Fruit fly (Drosophila melanogaster) whole organism, embryonic: ENCODE results near the gene CG42591.

Experiments used
- ATbp ChIP-seq: fragments of 200-800 bp; sonication (Bioruptor generic); optimal IDR thresholded peaks from 2 replicates; lab custom pipeline; 2017; ENCODE audit warnings: missing biosample characterization, mild to moderate bottlenecking, missing genetic modification characterization, missing genetic modification reagents
- Blimp-1 ChIP-seq: fragments of 200-800 bp; sonication (Bioruptor generic); optimal IDR thresholded peaks from 3 replicates; lab custom pipeline; 2018; ENCODE audit warnings: missing biosample characterization, missing genetic modification characterization, mild to moderate bottlenecking, moderate library complexity, missing genetic modification reagents
- BtbVII ChIP-seq: fragments of 200-800 bp; sonication (Bioruptor generic); optimal IDR thresholded peaks from 3 replicates; lab custom pipeline; 2017; ENCODE audit warnings: missing biosample characterization, mild to moderate bottlenecking, missing genetic modification characterization
- CG10209 ChIP-seq: fragments of 200-800 bp; sonication (Bioruptor generic); optimal IDR thresholded peaks from 3 replicates; lab custom pipeline; 2017; ENCODE audit warnings: missing biosample characterization, mild to moderate bottlenecking, missing genetic modification characterization, missing genetic modification reagents
- CG11723 ChIP-seq: fragments of 200-800 bp; sonication (Bioruptor generic); optimal IDR thresholded peaks from 2 replicates; lab custom pipeline; 2017; ENCODE audit warnings: missing biosample characterization, mild to moderate bottlenecking, missing genetic modification characterization
- CG12659 ChIP-seq: fragments of 200-800 bp; sonication (Bioruptor generic); optimal IDR thresholded peaks from 3 replicates; lab custom pipeline; 2017; ENCODE audit warnings: mild to moderate bottlenecking, missing biosample characterization, missing genetic modification reagents, missing genetic modification characterization
- CG13287 ChIP-seq: fragments of 200-800 bp; sonication (Bioruptor generic); IDR thresholded peaks from 2 replicates; pipeline ENCODE4 v1.3.6; 2022; ENCODE audit warnings: missing biosample characterization, missing genetic modification characterization; ENCODE audit not compliant: partially characterized antibody
- CG14050 ChIP-seq: fragments of 200-800 bp; sonication (Bioruptor generic); IDR thresholded peaks from 3 replicates; pipeline ENCODE4 v1.3.6; 2022; ENCODE audit warnings: missing biosample characterization, missing genetic modification characterization
- CG14710 ChIP-seq: fragments of 200-800 bp; sonication (Bioruptor generic); optimal IDR thresholded peaks from 3 replicates; lab custom pipeline; 2019; ENCODE audit warnings: missing biosample characterization, mild to moderate bottlenecking, missing genetic modification characterization, moderate library complexity
- CG16815 ChIP-seq: fragments of 200-800 bp; sonication (Bioruptor generic); optimal IDR thresholded peaks from 3 replicates; lab custom pipeline; 2017; ENCODE audit warnings: missing biosample characterization, mild to moderate bottlenecking, missing genetic modification characterization
- CG17186 ChIP-seq: fragments of 200-800 bp; sonication (Bioruptor generic); optimal IDR thresholded peaks from 3 replicates; lab custom pipeline; 2017; ENCODE audit warnings: missing biosample characterization, missing genetic modification reagents, missing genetic modification characterization
- CG1792 ChIP-seq: fragments of 200-800 bp; sonication (Bioruptor generic); optimal IDR thresholded peaks from 2 replicates; lab custom pipeline; 2016; ENCODE audit warnings: missing biosample characterization, missing genetic modification characterization
- CG2116 ChIP-seq: fragments of 200-800 bp; sonication (Bioruptor generic); optimal IDR thresholded peaks from 3 replicates; lab custom pipeline; 2018; ENCODE audit warnings: missing biosample characterization, mild to moderate bottlenecking, missing genetic modification characterization
- CG4404 ChIP-seq: fragments of 200-800 bp; sonication (Bioruptor generic); IDR thresholded peaks from 2 replicates; pipeline ENCODE4 v1.3.6; 2022; ENCODE audit warnings: missing biosample characterization, missing genetic modification characterization
- CG4730 ChIP-seq: fragments of 200-800 bp; sonication (Bioruptor generic); IDR thresholded peaks from 2 replicates; pipeline ENCODE4 v1.3.6; 2022; ENCODE audit warnings: missing biosample characterization, missing genetic modification characterization
- CG7928 ChIP-seq: fragments of 200-800 bp; sonication (Bioruptor generic); optimal IDR thresholded peaks from 2 replicates; lab custom pipeline; 2017; ENCODE audit warnings: missing biosample characterization, mild to moderate bottlenecking, missing genetic modification characterization
- CG7987 ChIP-seq: fragments of 200-800 bp; sonication (Bioruptor generic); optimal IDR thresholded peaks from 2 replicates; lab custom pipeline; 2018; ENCODE audit warnings: missing biosample characterization, mild to moderate bottlenecking, missing genetic modification characterization, moderate library complexity
- CG8290 ChIP-seq, 3 experiments: fragments of 200-800 bp; sonication (Bioruptor generic); optimal IDR thresholded peaks; 2 replicates each; lab custom pipeline; 2016 to 2019; ENCODE audit warnings: missing biosample characterization in 3 of 3, missing genetic modification characterization in 3 of 3, mild to moderate bottlenecking in 2 of 3, moderate library complexity in 1 of 3
- CoRest ChIP-seq: fragments of 200-800 bp; sonication (Bioruptor generic); optimal IDR thresholded peaks from 3 replicates; lab custom pipeline; 2018; ENCODE audit warnings: missing biosample characterization, mild to moderate bottlenecking, missing genetic modification characterization, moderate library complexity
- Dp ChIP-seq: fragments of 200-800 bp; sonication (Bioruptor generic); optimal IDR thresholded peaks from 2 replicates; lab custom pipeline; 2018; ENCODE audit warnings: missing biosample characterization, mild to moderate bottlenecking, missing genetic modification characterization, moderate library complexity
- Ets97D ChIP-seq: fragments of 200-800 bp; sonication (Bioruptor generic); optimal IDR thresholded peaks from 3 replicates; lab custom pipeline; 2016; ENCODE audit warnings: missing biosample characterization, missing genetic modification characterization
- Fer2 ChIP-seq: fragments of 200-800 bp; sonication (Bioruptor generic); optimal IDR thresholded peaks from 2 replicates; lab custom pipeline; 2018; ENCODE audit warnings: missing biosample characterization, mild to moderate bottlenecking, missing genetic modification characterization, moderate library complexity
- Hr39 ChIP-seq: fragments of >200 bp; optimal IDR thresholded peaks from 2 replicates; lab custom pipeline; 2017
- Mrtf ChIP-seq: fragments of 200-800 bp; sonication (Bioruptor generic); IDR thresholded peaks from 3 replicates; pipeline ENCODE4 v1.3.6; 2022; ENCODE audit warnings: missing biosample characterization, missing genetic modification characterization
- Poxn ChIP-seq: fragments of 200-800 bp; sonication (Bioruptor generic); IDR thresholded peaks from 2 replicates; pipeline ENCODE4 v1.3.6; 2022; ENCODE audit warnings: missing biosample characterization, missing genetic modification characterization
- YL-1 ChIP-seq: fragments of 200-800 bp; sonication (Bioruptor generic); optimal IDR thresholded peaks from 3 replicates; lab custom pipeline; 2017; ENCODE audit warnings: missing biosample characterization, mild to moderate bottlenecking, missing genetic modification characterization
- cg ChIP-seq: fragments of 200-800 bp; sonication (Bioruptor generic); optimal IDR thresholded peaks from 3 replicates; lab custom pipeline; 2019; ENCODE audit warnings: missing biosample characterization, mild to moderate bottlenecking, missing genetic modification characterization, moderate library complexity
- corto ChIP-seq: fragments of 200-800 bp; sonication (Bioruptor generic); optimal IDR thresholded peaks from 2 replicates; lab custom pipeline; 2016; ENCODE audit warnings: missing biosample characterization, mild to moderate bottlenecking, missing genetic modification characterization, moderate library complexity
- croc ChIP-seq: fragments of 200-800 bp; sonication (Bioruptor generic); conservative IDR thresholded peaks from 3 replicates; pipeline ENCODE4 v1.3.6; 2022; ENCODE audit warnings: missing biosample characterization, missing genetic modification characterization
- dmrt99B ChIP-seq: fragments of 200-800 bp; sonication (Bioruptor generic); optimal IDR thresholded peaks from 2 replicates; lab custom pipeline; 2018; ENCODE audit warnings: missing biosample characterization, mild to moderate bottlenecking, missing genetic modification characterization, moderate library complexity
- grn ChIP-seq: fragments of 200-800 bp; sonication (Bioruptor generic); optimal IDR thresholded peaks from 3 replicates; lab custom pipeline; 2017; ENCODE audit warnings: missing biosample characterization, missing genetic modification characterization
- ham ChIP-seq: fragments of 200-800 bp; sonication (Bioruptor generic); IDR thresholded peaks from 2 replicates; pipeline ENCODE4 v1.3.6; 2022; ENCODE audit warnings: missing biosample characterization, missing genetic modification characterization
- hbn ChIP-seq: fragments of 200-800 bp; sonication (Bioruptor generic); IDR thresholded peaks from 2 replicates; pipeline ENCODE4 v1.3.6; 2022; ENCODE audit warnings: missing biosample characterization, missing genetic modification characterization; ENCODE audit not compliant: partially characterized antibody
- lola ChIP-seq, 3 experiments: fragments of >200 bp in 2 of 3; fragments of 200-800 bp in 1 of 3; sonication (Bioruptor generic) in 1 of 3; optimal IDR thresholded peaks; 2 replicates each; lab custom pipeline; 2017 to 2019; ENCODE audit warnings: missing biosample characterization in 3 of 3, missing genetic modification characterization in 3 of 3, mild to moderate bottlenecking in 1 of 3, moderate library complexity in 1 of 3
- p53 ChIP-seq: fragments of 200-800 bp; sonication (Bioruptor generic); optimal IDR thresholded peaks from 2 replicates; lab custom pipeline; 2016; ENCODE audit warnings: missing biosample characterization, missing genetic modification characterization
- phol ChIP-seq: fragments of 200-800 bp; sonication (Bioruptor generic); optimal IDR thresholded peaks from 3 replicates; lab custom pipeline; 2018; ENCODE audit warnings: missing biosample characterization, mild to moderate bottlenecking, missing genetic modification characterization, moderate library complexity
- pum ChIP-seq: fragments of 200-800 bp; sonication (Bioruptor generic); optimal IDR thresholded peaks from 2 replicates; lab custom pipeline; 2016; ENCODE audit warnings: missing biosample characterization, missing genetic modification characterization
- sim ChIP-seq: fragments of 200-800 bp; sonication (Bioruptor generic); IDR thresholded peaks from 2 replicates; pipeline ENCODE4 v1.3.6; 2022; ENCODE audit warnings: missing biosample characterization, missing genetic modification characterization
- stwl ChIP-seq: fragments of 200-800 bp; sonication (Bioruptor generic); optimal IDR thresholded peaks from 3 replicates; lab custom pipeline; 2018; ENCODE audit warnings: missing biosample characterization, mild to moderate bottlenecking, missing genetic modification characterization, moderate library complexity
- usp ChIP-seq: fragments of >200 bp; optimal IDR thresholded peaks from 2 replicates; lab custom pipeline; 2017; ENCODE audit warnings: missing biosample characterization, missing genetic modification characterization
- vfl ChIP-seq: fragments of 200-800 bp; sonication (Bioruptor generic); optimal IDR thresholded peaks from 2 replicates; lab custom pipeline; 2016; ENCODE audit warnings: missing biosample characterization, missing genetic modification characterization
- wdn ChIP-seq: fragments of 200-800 bp; sonication (Bioruptor generic); IDR thresholded peaks from 2 replicates; pipeline ENCODE4 v1.3.6; 2022; ENCODE audit warnings: missing biosample characterization, missing genetic modification characterization
- wek ChIP-seq: fragments of 200-800 bp; sonication (Bioruptor generic); optimal IDR thresholded peaks from 3 replicates; lab custom pipeline; 2018; ENCODE audit warnings: missing biosample characterization, mild to moderate bottlenecking, missing genetic modification characterization, moderate library complexity
- zen ChIP-seq: fragments of 200-800 bp; sonication (Bioruptor generic); optimal IDR thresholded peaks from 3 replicates; lab custom pipeline; 2018; ENCODE audit warnings: missing biosample characterization, mild to moderate bottlenecking, missing genetic modification characterization, moderate library complexity
- zfh1 ChIP-seq: fragments of 200-800 bp; sonication (Bioruptor generic); IDR thresholded peaks from 3 replicates; pipeline ENCODE4 v1.3.6; 2022; ENCODE audit warnings: missing biosample characterization, missing genetic modification characterization

Gene CG42591

dm6 chr3L:8108886-8109285 lies 39.1 kb upstream of the CG42591 start, which contains the start of gene fan:
TSS of gene fan (plus strand) at chr3L:8109132.
- peak; percentile 57 for TF ChIP-seq Blimp-1 (GFP tag; lab: Kevin White, UChicago)
- TF ChIP-seq Ets97D (GFP tag; lab: Kevin White, UChicago), result peak; percentile 28
- TF ChIP-seq vfl (GFP tag; lab: Kevin White, UChicago), result no peak
- TF ChIP-seq zen (tag; lab: Kevin White, UChicago), result no peak
- no peak for TF ChIP-seq wdn (GFP tag; lab: Robert Waterston, UW)
- no peak for TF ChIP-seq CG17186 (GFP tag; lab: Kevin White, UChicago)
- no peak for TF ChIP-seq grn (GFP tag; lab: Kevin White, UChicago)
- TF ChIP-seq CoRest (tag; lab: Kevin White, UChicago), result no peak
- TF ChIP-seq wek (GFP tag; lab: Kevin White, UChicago), result no peak
- TF ChIP-seq pum (GFP tag; lab: Kevin White, UChicago), result no peak
- TF ChIP-seq BtbVII (GFP tag; lab: Kevin White, UChicago), result no peak
- TF ChIP-seq Poxn, result no peak
- TF ChIP-seq lola (GFP tag; optimal IDR thresholded peaks at IDR 0.05; lab: Kevin White, UChicago), result no peak
- TF ChIP-seq CG10209 (GFP tag; lab: Kevin White, UChicago), result no peak
- no peak for TF ChIP-seq Mrtf (GFP tag; lab: Robert Waterston, UW)
- no peak for TF ChIP-seq CG11723
- TF ChIP-seq ham (GFP tag; lab: Robert Waterston, UW), result no peak
- TF ChIP-seq CG1792, result no peak
- no peak for TF ChIP-seq YL-1 (GFP tag; lab: Kevin White, UChicago)
- TF ChIP-seq CG4404 (GFP tag; lab: Robert Waterston, UW), result no peak
- TF ChIP-seq Dp (GFP tag; lab: Kevin White, UChicago), result peak; percentile 11
- TF ChIP-seq Hr39 (lab: Kevin White, UChicago), result no peak
- no peak for TF ChIP-seq CG16815
- TF ChIP-seq CG4730 (GFP tag; lab: Robert Waterston, UW), result no peak
- peak; percentile 89 for TF ChIP-seq stwl
- peak; percentile 46 for TF ChIP-seq CG7928 (GFP tag; lab: Kevin White, UChicago)
- no peak for TF ChIP-seq usp (GFP tag; lab: Kevin White, UChicago)
- peak; percentile 99 for TF ChIP-seq CG14710 (tag; lab: Kevin White, UChicago)
- TF ChIP-seq CG8290 (GFP tag; optimal IDR thresholded peaks at IDR 0.05; lab: Kevin White, UChicago), result peak; percentile 57
- TF ChIP-seq CG8290 (tag; optimal IDR thresholded peaks at IDR 0.05; lab: Kevin White, UChicago), result no peak
- no peak for TF ChIP-seq CG12659
- peak; percentile 23 for TF ChIP-seq CG2116 (GFP tag; lab: Kevin White, UChicago)
- no peak for TF ChIP-seq CG14050 (GFP tag; lab: Robert Waterston, UW)
- no peak for TF ChIP-seq phol (tag; lab: Kevin White, UChicago)
- no peak for TF ChIP-seq croc (GFP tag; lab: Robert Waterston, UW)
- no peak for TF ChIP-seq corto
- no peak for TF ChIP-seq sim (GFP tag; lab: Robert Waterston, UW)
- no peak for TF ChIP-seq p53 (GFP tag; lab: Kevin White, UChicago)
- TF ChIP-seq dmrt99B, result no peak
- no peak for TF ChIP-seq Fer2
- no peak for TF ChIP-seq ATbp (GFP tag; lab: Kevin White, UChicago)
- no peak for TF ChIP-seq hbn (GFP tag; lab: Robert Waterston, UW)
- no peak for TF ChIP-seq CG7987 (GFP tag; lab: Kevin White, UChicago)
- TF ChIP-seq zfh1 (GFP tag; lab: Robert Waterston, UW), result no peak
- TF ChIP-seq cg (GFP tag; lab: Kevin White, UChicago), result no peak
- no peak for TF ChIP-seq CG13287 (GFP tag; lab: Robert Waterston, UW)
